Worm (Caenorhabditis elegans) whole organism, late embryonic: ENCODE data around the gene Y7A5A.10.

Experiments
- C08G9.2 ChIP-seq: sonication (generic microtip); optimal IDR thresholded peaks from 2 replicates; lab custom pipeline; 2016; ENCODE audit warnings: mild to moderate bottlenecking, missing genetic modification characterization, moderate library complexity, missing compliant biosample characterization
- T23F11.4 ChIP-seq: fragments of 200-800 bp; sonication (Bioruptor generic); optimal IDR thresholded peaks from 2 replicates; lab custom pipeline; 2018; ENCODE audit warnings: mild to moderate bottlenecking, missing genetic modification characterization, missing compliant biosample characterization
- ceh-14 ChIP-seq: sonication (generic microtip); optimal IDR thresholded peaks from 2 replicates; lab custom pipeline; 2016; ENCODE audit warnings: missing genotype, missing genetic modification characterization, missing compliant biosample characterization
- ceh-18 ChIP-seq: sonication (generic microtip); optimal IDR thresholded peaks from 2 replicates; lab custom pipeline; 2016; ENCODE audit warnings: missing genetic modification characterization, missing compliant biosample characterization
- ceh-19 ChIP-seq: fragments of 200-800 bp; sonication (Bioruptor generic); optimal IDR thresholded peaks from 2 replicates; lab custom pipeline; 2018; ENCODE audit warnings: mild to moderate bottlenecking, missing genetic modification characterization, missing compliant biosample characterization
- ceh-2 ChIP-seq: sonication (generic microtip); optimal IDR thresholded peaks from 2 replicates; lab custom pipeline; 2016; ENCODE audit warnings: missing genotype, missing genetic modification characterization, missing compliant biosample characterization
- ceh-22 ChIP-seq: sonication (generic microtip); optimal IDR thresholded peaks from 2 replicates; lab custom pipeline; 2017; ENCODE audit warnings: missing biosample characterization, missing genetic modification characterization
- ceh-24 ChIP-seq: sonication (generic microtip); optimal IDR thresholded peaks from 2 replicates; lab custom pipeline; 2016; ENCODE audit warnings: mild to moderate bottlenecking, missing genetic modification characterization, missing compliant biosample characterization
- ceh-34 ChIP-seq: sonication (generic microtip); optimal IDR thresholded peaks from 2 replicates; lab custom pipeline; 2016; ENCODE audit warnings: mild to moderate bottlenecking, missing genetic modification characterization, missing compliant biosample characterization
- ceh-48 ChIP-seq: sonication (generic microtip); optimal IDR thresholded peaks from 2 replicates; lab custom pipeline; 2016; ENCODE audit warnings: missing genetic modification characterization, inconsistent platforms, missing compliant biosample characterization
- ceh-6 ChIP-seq: fragments of 200-800 bp; sonication (Bioruptor generic); optimal IDR thresholded peaks from 2 replicates; lab custom pipeline; 2018; ENCODE audit warnings: mild to moderate bottlenecking, missing genetic modification characterization, missing compliant biosample characterization
- dve-1 ChIP-seq: sonication (generic microtip); optimal IDR thresholded peaks from 2 replicates; lab custom pipeline; 2017; ENCODE audit warnings: antibody characterized with exemption, mild to moderate bottlenecking, missing genetic modification characterization, missing compliant biosample characterization
- elt-2 ChIP-seq: sonication (generic microtip); optimal IDR thresholded peaks from 2 replicates; lab custom pipeline; 2016; ENCODE audit warnings: missing genetic modification reagents, missing genetic modification characterization, missing compliant biosample characterization
- elt-4 ChIP-seq: sonication (generic microtip); optimal IDR thresholded peaks from 2 replicates; lab custom pipeline; 2016; ENCODE audit warnings: missing genetic modification characterization, missing compliant biosample characterization
- eyg-1 ChIP-seq: sonication (generic microtip); optimal IDR thresholded peaks from 2 replicates; lab custom pipeline; 2016; ENCODE audit warnings: missing genotype, missing genetic modification characterization, missing compliant biosample characterization
- fax-1 ChIP-seq: sonication (generic microtip); optimal IDR thresholded peaks from 2 replicates; lab custom pipeline; 2016; ENCODE audit warnings: missing genotype, missing genetic modification characterization, missing compliant biosample characterization
- fkh-10 ChIP-seq: fragments of 150-350 bp; optimal IDR thresholded peaks from 2 replicates; lab custom pipeline; 2014; ENCODE audit warnings: missing biosample characterization, missing genetic modification reagents, missing genetic modification characterization
- gmeb-2 ChIP-seq: sonication (generic microtip); optimal IDR thresholded peaks from 2 replicates; lab custom pipeline; 2016; ENCODE audit warnings: missing genetic modification characterization, inconsistent platforms, missing compliant biosample characterization
- lim-6 ChIP-seq: sonication (generic microtip); optimal IDR thresholded peaks from 2 replicates; lab custom pipeline; 2016; ENCODE audit warnings: missing genetic modification characterization, missing compliant biosample characterization
- lin-11 ChIP-seq: fragments of 200-800 bp; sonication (Bioruptor generic); optimal IDR thresholded peaks from 2 replicates; lab custom pipeline; 2018; ENCODE audit warnings: mild to moderate bottlenecking, missing genetic modification characterization, missing compliant biosample characterization
- madf-2 ChIP-seq: sonication (generic microtip); optimal IDR thresholded peaks from 2 replicates; lab custom pipeline; 2017; ENCODE audit warnings: missing genetic modification characterization, missing compliant biosample characterization
- mec-3 ChIP-seq: sonication (generic microtip); optimal IDR thresholded peaks from 2 replicates; lab custom pipeline; 2016; ENCODE audit warnings: borderline replicate concordance, missing genetic modification characterization, missing compliant biosample characterization
- nhr-11 ChIP-seq: fragments of 150-350 bp; optimal IDR thresholded peaks from 2 replicates; lab custom pipeline; 2014; ENCODE audit warnings: missing biosample characterization, missing genetic modification characterization
- nhr-232 ChIP-seq: sonication (generic microtip); optimal IDR thresholded peaks from 2 replicates; lab custom pipeline; 2016; ENCODE audit warnings: missing genetic modification characterization, missing compliant biosample characterization
- npax-4 ChIP-seq: sonication (generic microtip); optimal IDR thresholded peaks from 2 replicates; lab custom pipeline; 2016; ENCODE audit warnings: missing genetic modification characterization, missing compliant biosample characterization
- pag-3 ChIP-seq: sonication (generic microtip); optimal IDR thresholded peaks from 2 replicates; lab custom pipeline; 2016; ENCODE audit warnings: missing compliant biosample characterization, missing genetic modification characterization, borderline replicate concordance
- pat-9 ChIP-seq: fragments of 200-800 bp; sonication (Bioruptor generic); optimal IDR thresholded peaks from 2 replicates; lab custom pipeline; 2018; ENCODE audit warnings: mild to moderate bottlenecking, missing genetic modification characterization, moderate library complexity, missing compliant biosample characterization
- pha-2 ChIP-seq: sonication (generic microtip); optimal IDR thresholded peaks from 2 replicates; lab custom pipeline; 2017; ENCODE audit warnings: mild to moderate bottlenecking, missing genetic modification characterization, missing compliant biosample characterization
- pha-4 ChIP-seq: fragments of 150-350 bp; optimal IDR thresholded peaks from 2 replicates; lab custom pipeline; 2018; ENCODE audit warnings: missing biosample characterization, missing genetic modification reagents, missing genetic modification characterization
- pqm-1 ChIP-seq: sonication (generic microtip); optimal IDR thresholded peaks from 2 replicates; lab custom pipeline; 2016; ENCODE audit warnings: missing genetic modification characterization, missing compliant biosample characterization
- syd-9 ChIP-seq: sonication (generic microtip); optimal IDR thresholded peaks from 2 replicates; lab custom pipeline; 2016; ENCODE audit warnings: mild to moderate bottlenecking, missing genetic modification characterization, moderate library complexity, missing compliant biosample characterization
- tbx-2 ChIP-seq: sonication (generic microtip); optimal IDR thresholded peaks from 2 replicates; lab custom pipeline; 2016; ENCODE audit warnings: missing genetic modification characterization, missing compliant biosample characterization
- ttx-3 ChIP-seq: sonication (generic microtip); optimal IDR thresholded peaks from 2 replicates; lab custom pipeline; 2016; ENCODE audit warnings: missing genetic modification reagents, missing genetic modification characterization, missing compliant biosample characterization
- unc-3 ChIP-seq, 2 experiments: fragments of 200-800 bp in 1 of 2; sonication (Bioruptor generic) in 1 of 2; sonication (generic microtip) in 1 of 2; conservative IDR thresholded peaks in 1 of 2; optimal IDR thresholded peaks in 1 of 2; 2 replicates each; pipeline versions ENCODE4 v1.3.6 to Lab custom; 2016 to 2022; ENCODE audit warnings: missing compliant biosample characterization in 2 of 2, missing genetic modification characterization in 2 of 2, missing genetic modification reagents in 1 of 2
- unc-42 ChIP-seq: sonication (generic microtip); optimal IDR thresholded peaks from 2 replicates; lab custom pipeline; 2016; ENCODE audit warnings: missing genotype, missing genetic modification characterization, missing compliant biosample characterization
- unc-86 ChIP-seq: sonication (generic microtip); optimal IDR thresholded peaks from 2 replicates; lab custom pipeline; 2016; ENCODE audit warnings: missing genetic modification characterization, missing compliant biosample characterization
- ztf-16 ChIP-seq: sonication (generic microtip); optimal IDR thresholded peaks from 2 replicates; lab custom pipeline; 2017; ENCODE audit warnings: missing genetic modification characterization, missing compliant biosample characterization

The Y7A5A.10 gene

DNA sequence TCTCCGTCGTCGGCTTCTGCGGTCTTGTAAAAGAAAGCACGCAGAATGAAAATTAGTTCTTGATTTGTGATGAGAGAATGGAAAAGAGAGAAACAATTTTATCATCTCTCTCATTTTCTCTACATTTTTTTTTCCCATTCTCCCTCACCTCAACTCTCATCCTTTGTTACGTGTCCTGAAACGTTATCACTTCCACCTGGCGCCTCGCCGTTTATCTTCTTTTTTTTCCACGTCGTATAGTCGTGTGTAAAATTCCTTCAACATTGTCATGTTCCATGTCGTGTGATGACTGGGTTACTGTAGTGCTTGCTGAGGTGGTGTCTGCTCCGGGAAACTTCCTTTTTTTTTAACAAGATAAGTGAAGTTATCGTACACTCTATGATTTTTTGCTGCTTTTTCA is 15.4 kb downstream of the Y7A5A.10 start:
- TF ChIP-seq unc-3 (GFP tag; conservative IDR thresholded peaks at IDR 0.05; lab: Robert Waterston, UW) (no peak), unc-3 (tag; optimal IDR thresholded peaks at IDR 0.05; lab: Kevin White, UChicago) (no peak), ceh-14 (tag; lab: Kevin White, UChicago) (no peak), nhr-232 (tag; lab: Kevin White, UChicago) (no peak), elt-4 (no peak), pha-2 (tag; lab: Kevin White, UChicago) (no peak), ztf-16 (no peak), ceh-34 (no peak), C08G9.2 (tag; lab: Kevin White, UChicago) (no peak), mec-3 (tag; lab: Kevin White, UChicago) (no peak), lim-6 (tag; lab: Kevin White, UChicago) (no peak), elt-2 (tag; lab: Kevin White, UChicago) (no peak), pha-4 (no peak), pag-3 (tag; lab: Kevin White, UChicago) (no peak), pqm-1 (tag; lab: Kevin White, UChicago) (no peak), unc-86 (no peak), ceh-2 (tag; lab: Kevin White, UChicago) (no peak), ceh-48 (no peak), T23F11.4 (GFP tag; lab: Kevin White, UChicago) (no peak), fax-1 (tag; lab: Kevin White, UChicago) (no peak), fkh-10 (GFP tag; lab: Kevin White, UChicago) (no peak)

DNA sequence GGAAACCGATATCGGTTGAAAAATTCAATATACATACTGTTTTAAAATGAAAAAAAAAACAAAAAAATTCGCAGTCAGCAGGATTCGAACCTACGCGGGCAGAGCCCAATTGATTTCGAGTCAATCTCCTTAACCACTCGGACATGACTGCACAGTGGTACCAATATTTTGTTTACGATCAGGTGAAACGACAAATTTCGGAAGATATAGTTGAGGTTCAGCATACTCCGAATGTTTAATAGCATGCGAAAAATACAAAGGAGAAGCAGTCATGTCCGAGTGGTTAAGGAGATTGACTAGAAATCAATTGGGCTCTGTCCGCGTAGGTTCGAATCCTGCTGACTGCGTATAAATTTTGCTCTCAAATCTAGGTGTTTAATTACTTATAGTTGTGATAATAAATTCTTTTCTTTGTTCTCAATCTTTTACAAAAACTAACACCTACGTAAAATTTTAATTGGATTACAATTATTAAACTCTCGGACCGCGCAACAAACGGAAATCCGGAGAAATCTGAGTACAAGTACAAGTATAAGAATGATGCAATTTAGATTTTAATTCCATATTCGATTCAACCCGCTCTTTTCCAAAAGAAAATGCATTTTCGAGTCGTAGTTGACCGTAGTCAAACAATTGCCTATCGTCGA is 21.5 kb downstream of the Y7A5A.10 start, which contains the start of gene Y7A5A.13:
Gene Y7A5A.13 (plus strand): TSS at position 597 of the 647 bp plus-strand sequence.
- TF ChIP-seq eyg-1 (tag; lab: Kevin White, UChicago) (no peak), ceh-18 (no peak), ceh-6 (GFP tag; lab: Kevin White, UChicago) (no peak), nhr-11 (tag; lab: Kevin White, UChicago) (no peak), lin-11 (tag; lab: Kevin White, UChicago) (no peak), tbx-2 (tag; lab: Kevin White, UChicago) (no peak), ceh-22 (tag; lab: Kevin White, UChicago) (no peak), syd-9 (no peak), unc-3 (GFP tag; conservative IDR thresholded peaks at IDR 0.05; lab: Robert Waterston, UW) (no peak), unc-3 (tag; optimal IDR thresholded peaks at IDR 0.05; lab: Kevin White, UChicago) (no peak), madf-2 (tag; lab: Kevin White, UChicago) (no peak), pha-2 (tag; lab: Kevin White, UChicago) (no peak), pha-4 (no peak), unc-42 (tag; lab: Kevin White, UChicago) (no peak), fkh-10 (GFP tag; lab: Kevin White, UChicago) (no peak)

DNA sequence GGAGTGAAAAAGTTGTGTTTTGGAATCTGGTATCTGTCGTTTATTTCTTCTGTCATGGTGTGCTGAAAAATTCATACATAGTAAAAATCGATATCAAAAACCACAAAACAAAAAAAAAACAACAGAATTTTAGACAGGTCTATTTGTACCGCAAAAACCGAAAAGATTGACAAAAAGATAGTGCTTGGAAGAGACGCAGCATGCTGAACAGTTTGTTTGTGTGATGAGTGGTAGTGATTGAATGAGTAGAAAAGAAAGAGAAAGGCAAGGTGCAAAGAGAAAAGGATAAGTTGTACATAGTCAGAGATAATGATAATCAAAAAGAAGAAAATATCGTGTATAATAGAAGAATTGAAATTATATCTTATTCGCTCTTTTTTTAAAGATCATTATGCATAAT is 22.2 kb downstream of the Y7A5A.10 start, which contains the start of gene Y7A5A.2:
Gene Y7A5A.2 (minus strand): TSS at position 62 of the 400 bp plus-strand sequence.
- TF ChIP-seq ceh-19 (GFP tag; lab: Kevin White, UChicago) = no peak
- no peak for TF ChIP-seq pat-9 (tag; lab: Kevin White, UChicago)
- TF ChIP-seq ttx-3 = no peak
- TF ChIP-seq ceh-24 (tag; lab: Kevin White, UChicago) = no peak
- TF ChIP-seq unc-86 = no peak
- TF ChIP-seq gmeb-2 (tag; lab: Kevin White, UChicago) = no peak
- no peak for TF ChIP-seq fkh-10 (GFP tag; lab: Kevin White, UChicago)
- TF ChIP-seq lin-11 (tag; lab: Kevin White, UChicago) = no peak
- TF ChIP-seq C08G9.2 (tag; lab: Kevin White, UChicago) = no peak
- TF ChIP-seq dve-1 (tag; lab: Kevin White, UChicago) = no peak
- TF ChIP-seq nhr-232 (tag; lab: Kevin White, UChicago) = no peak
- TF ChIP-seq tbx-2 (tag; lab: Kevin White, UChicago) = no peak
- no peak for TF ChIP-seq npax-4 (tag; lab: Kevin White, UChicago)
